Fruit fly (Drosophila melanogaster) whole organism, wandering third instar larva: ENCODE results near the gene Arv1.

ENCODE experiments used
- CrebA ChIP-seq: fragments of 200-800 bp; sonication (Bioruptor generic); optimal IDR thresholded peaks from 2 replicates; lab custom pipeline; 2016; ENCODE audit warnings: missing biosample characterization, mild to moderate bottlenecking, missing genetic modification characterization, borderline replicate concordance
- Dif ChIP-seq: fragments of 200-275, 200-300 bp; sonication (Bioruptor generic); optimal IDR thresholded peaks from 2 replicates; lab custom pipeline; 2018; ENCODE audit warnings: missing biosample characterization, missing genetic modification characterization; ENCODE audit not compliant: partially characterized antibody
- Hnf4 ChIP-seq: fragments of 200-800 bp; sonication (Bioruptor generic); optimal IDR thresholded peaks from 2 replicates; lab custom pipeline; 2016; ENCODE audit warnings: missing biosample characterization, mild to moderate bottlenecking, missing genetic modification characterization
- Hr78 ChIP-seq: fragments of >200 bp; optimal IDR thresholded peaks from 2 replicates; lab custom pipeline; 2017; ENCODE audit warnings: missing biosample characterization, missing genetic modification characterization
- Hr83 ChIP-seq: fragments of 200-300 bp; sonication (Bioruptor generic); optimal IDR thresholded peaks from 2 replicates; lab custom pipeline; 2016; ENCODE audit warnings: missing biosample characterization, mild to moderate bottlenecking, missing genetic modification characterization, moderate library complexity; ENCODE audit not compliant: poor library complexity, severe bottlenecking
- Jra ChIP-seq: sonication (Bioruptor generic); optimal IDR thresholded peaks from 2 replicates; lab custom pipeline; 2016; ENCODE audit warnings: missing biosample characterization, missing genetic modification characterization
- Mio ChIP-seq: sonication (Bioruptor generic); optimal IDR thresholded peaks from 2 replicates; lab custom pipeline; 2016; ENCODE audit warnings: missing biosample characterization, missing genetic modification characterization
- Myc ChIP-seq: fragments of >200 bp; optimal IDR thresholded peaks from 2 replicates; lab custom pipeline; 2017
- N ChIP-seq: fragments of >200 bp; optimal IDR thresholded peaks from 2 replicates; lab custom pipeline; 2018; ENCODE audit warnings: missing biosample characterization, missing external identifiers, missing genetic modification characterization
- OdsH ChIP-seq: fragments of 200-800 bp; sonication (Bioruptor generic); optimal IDR thresholded peaks from 2 replicates; lab custom pipeline; 2016; ENCODE audit warnings: missing biosample characterization, mild to moderate bottlenecking, missing genetic modification characterization
- Rel ChIP-seq, 2 experiments: fragments of 200-800 bp; sonication (Bioruptor generic) in 1 of 2; optimal IDR thresholded peaks; 2 replicates in 1 of 2; 3 replicates in 1 of 2; lab custom pipeline; 2016 to 2019; ENCODE audit warnings: mild to moderate bottlenecking in 2 of 2, missing biosample characterization in 2 of 2, missing genetic modification characterization in 2 of 2, moderate library complexity in 1 of 2
- Sp1 ChIP-seq: fragments of 200-800 bp; sonication (Bioruptor generic); optimal IDR thresholded peaks from 3 replicates; lab custom pipeline; 2019; ENCODE audit warnings: missing biosample characterization, mild to moderate bottlenecking, missing genetic modification characterization, moderate library complexity
- Vsx2 ChIP-seq: fragments of 200-300, 225-300 bp; sonication (Bioruptor generic); optimal IDR thresholded peaks from 2 replicates; lab custom pipeline; 2018; ENCODE audit warnings: missing biosample characterization, missing genetic modification characterization; ENCODE audit not compliant: partially characterized antibody
- br ChIP-seq: fragments of 200-800 bp; sonication (Bioruptor generic); optimal IDR thresholded peaks from 2 replicates; lab custom pipeline; 2016; ENCODE audit warnings: missing biosample characterization, missing genetic modification characterization
- brk ChIP-seq: fragments of 200-800 bp; sonication (Bioruptor generic); optimal IDR thresholded peaks from 2 replicates; lab custom pipeline; 2016; ENCODE audit warnings: missing biosample characterization, mild to moderate bottlenecking, missing genetic modification characterization
- dl ChIP-seq, 2 experiments: fragments of 175-275, 200-275 bp in 1 of 2; fragments of 200-275 bp in 1 of 2; sonication (Bioruptor generic); optimal IDR thresholded peaks; lab custom pipeline; 2018; ENCODE audit warnings: mild to moderate bottlenecking in 2 of 2, missing biosample characterization in 2 of 2, missing genetic modification characterization in 2 of 2, moderate library complexity in 2 of 2; ENCODE audit not compliant: partially characterized antibody in 2 of 2, insufficient read depth in 1 of 2
- ey ChIP-seq: fragments of 200-800 bp; sonication (Bioruptor generic); optimal IDR thresholded peaks from 2 replicates; lab custom pipeline; 2016; ENCODE audit warnings: missing biosample characterization, missing genetic modification characterization
- foxo ChIP-seq, 2 experiments: fragments of 200-800 bp; sonication (Bioruptor generic); optimal IDR thresholded peaks; 2 replicates in 1 of 2; 3 replicates in 1 of 2; lab custom pipeline; 2016 to 2017; ENCODE audit warnings: missing biosample characterization in 2 of 2, missing genetic modification characterization in 2 of 2
- fru ChIP-seq: fragments of 200-800 bp; sonication (Bioruptor generic); optimal IDR thresholded peaks from 3 replicates; lab custom pipeline; 2016; ENCODE audit warnings: missing biosample characterization, mild to moderate bottlenecking, missing genetic modification characterization
- h ChIP-seq: fragments of 200-800 bp; sonication (Bioruptor generic); optimal IDR thresholded peaks from 3 replicates; lab custom pipeline; 2016; ENCODE audit warnings: missing biosample characterization, mild to moderate bottlenecking, missing genetic modification characterization
- jim ChIP-seq: fragments of 175-275, 200-325 bp; sonication (Bioruptor generic); optimal IDR thresholded peaks from 2 replicates; lab custom pipeline; 2016; ENCODE audit warnings: missing biosample characterization, mild to moderate bottlenecking, missing genetic modification characterization
- pan ChIP-seq: fragments of >200 bp; optimal IDR thresholded peaks from 2 replicates; lab custom pipeline; 2017
- psq ChIP-seq: fragments of 200-800 bp; sonication (Bioruptor generic); optimal IDR thresholded peaks from 3 replicates; lab custom pipeline; 2017; ENCODE audit warnings: missing biosample characterization, mild to moderate bottlenecking, missing genetic modification characterization, moderate library complexity
- rgr ChIP-seq: fragments of 200-800 bp; sonication (Bioruptor generic); optimal IDR thresholded peaks from 3 replicates; lab custom pipeline; 2016; ENCODE audit warnings: missing biosample characterization, mild to moderate bottlenecking, missing genetic modification characterization
- sage ChIP-seq: fragments of 200-800 bp; sonication (Bioruptor generic); optimal IDR thresholded peaks from 2 replicates; lab custom pipeline; 2016; ENCODE audit warnings: missing biosample characterization, mild to moderate bottlenecking, missing genetic modification characterization
- sv ChIP-seq: fragments of 200-800 bp; sonication (Bioruptor generic); optimal IDR thresholded peaks from 3 replicates; lab custom pipeline; 2016; ENCODE audit warnings: missing biosample characterization, missing genetic modification characterization
- usp ChIP-seq: fragments of >200 bp; optimal IDR thresholded peaks from 2 replicates; lab custom pipeline; 2017; ENCODE audit warnings: missing biosample characterization, missing genetic modification characterization
- woc ChIP-seq: sonication (Bioruptor generic); optimal IDR thresholded peaks from 2 replicates; lab custom pipeline; 2016; ENCODE audit warnings: missing biosample characterization, mild to moderate bottlenecking, missing genetic modification characterization

Gene Arv1

DNA sequence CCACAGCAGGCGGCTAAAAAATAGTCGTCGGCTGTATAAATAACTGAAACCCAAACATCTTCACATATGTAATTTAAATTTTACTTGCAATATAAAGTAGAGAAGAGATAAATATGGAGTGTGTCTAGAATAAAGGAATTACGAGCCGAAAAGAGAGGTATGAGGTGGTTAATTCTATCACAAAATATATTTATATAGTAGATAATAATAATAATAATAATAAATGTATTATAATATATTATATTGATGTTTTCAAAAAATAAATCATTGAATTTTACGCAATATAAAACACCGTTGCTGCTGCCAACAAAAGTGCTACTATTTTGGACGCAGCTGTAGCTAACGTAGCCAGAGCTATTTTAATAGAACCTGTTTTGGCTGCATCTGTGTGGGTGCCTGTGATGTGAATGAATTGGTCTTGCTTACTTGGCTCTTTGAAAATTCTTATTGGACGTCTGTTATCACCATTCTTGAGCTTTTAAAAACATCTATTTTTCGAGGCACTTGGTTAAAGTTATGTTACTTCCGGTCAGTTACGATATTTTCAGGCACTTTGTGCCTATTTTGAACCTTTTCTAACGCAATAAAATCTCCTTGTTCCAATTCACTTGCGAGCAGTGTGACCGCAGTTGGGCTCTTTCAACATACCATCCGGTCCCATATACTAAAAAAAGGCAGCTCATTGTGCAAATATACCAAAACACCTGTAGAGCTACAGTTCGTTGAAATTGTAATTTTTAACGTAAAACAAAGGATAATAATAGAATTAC lies 32.1 kb downstream of the Arv1 start, which contains the start of gene Hr78 (continued):
- TF ChIP-seq jim, result no peak
- TF ChIP-seq, all 38 proteins: peak for 21

DNA sequence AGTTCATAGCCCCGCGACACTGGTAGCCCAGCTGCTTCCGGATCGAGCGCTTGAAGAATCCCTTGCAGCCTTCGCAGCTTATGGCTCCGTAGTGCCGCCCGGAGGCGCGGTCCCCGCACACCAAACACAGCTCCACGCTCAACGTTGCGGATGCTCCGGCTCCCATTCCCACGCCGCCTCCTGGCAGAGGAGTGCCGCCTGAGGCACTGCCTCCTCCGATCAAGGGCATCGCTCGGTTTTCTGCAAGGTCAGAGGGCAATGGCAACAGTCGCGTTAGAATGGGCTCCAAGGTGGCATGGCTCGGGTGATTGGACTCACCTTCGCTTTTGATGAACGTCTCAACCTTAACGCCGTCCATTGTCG lies 32.6 kb downstream of the Arv1 start:
- TF ChIP-seq Mio (GFP tag; lab: Kevin White, UChicago), result no peak
- TF ChIP-seq br (GFP tag; lab: Kevin White, UChicago), result no peak
- TF ChIP-seq jim, result no peak
- TF ChIP-seq Hnf4 (GFP tag; lab: Kevin White, UChicago), result no peak
- no peak for TF ChIP-seq Vsx2 (GFP tag; lab: Kevin White, UChicago)
- TF ChIP-seq woc (GFP tag; lab: Kevin White, UChicago), result no peak
- TF ChIP-seq Myc (lab: Kevin White, UChicago), result no peak
- no peak for TF ChIP-seq h (GFP tag; lab: Kevin White, UChicago)
- no peak for TF ChIP-seq Hr78
- no peak for TF ChIP-seq N (GFP tag; lab: Kevin White, UChicago)
- no peak for TF ChIP-seq usp (GFP tag; lab: Kevin White, UChicago)

DNA sequence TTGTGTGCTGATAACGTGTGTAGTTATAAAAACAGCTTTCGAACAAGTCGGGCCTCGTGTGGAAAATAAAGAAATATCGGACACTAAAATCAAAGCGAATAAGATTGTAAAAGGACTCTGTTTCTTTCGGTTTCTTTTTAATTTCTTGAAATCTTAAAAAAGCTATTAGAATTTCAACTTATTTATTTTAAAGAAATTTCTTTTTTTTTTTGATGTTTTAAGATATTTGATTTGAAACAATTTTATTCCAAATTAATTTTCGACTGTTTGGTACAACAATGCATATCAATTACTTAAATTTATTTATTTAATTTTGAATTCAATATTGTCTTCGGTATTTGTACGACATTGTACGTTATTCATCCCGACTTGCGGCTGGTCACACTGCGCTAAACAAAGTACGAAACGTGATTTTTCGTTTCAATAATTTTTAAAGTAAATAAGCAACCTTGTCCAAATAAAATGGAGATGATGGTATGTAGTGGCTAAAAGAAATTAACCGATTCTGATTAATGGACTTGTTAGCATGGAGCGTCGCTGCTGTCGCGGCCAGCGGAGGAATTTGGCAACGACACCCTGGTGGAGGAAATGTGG lies 36.3 kb downstream of the Arv1 start, which contains the start of the genes CG7202 and CG7519:
Gene CG7202 (minus strand): TSS at position 51 of the 594 bp plus-strand sequence.
Gene CG7519 (plus strand): TSS at position 361 of the 594 bp plus-strand sequence.
- TF ChIP-seq Vsx2 (GFP tag; lab: Kevin White, UChicago), result peak; percentile 11
- no peak for TF ChIP-seq rgr (GFP tag; lab: Kevin White, UChicago)
- no peak for TF ChIP-seq OdsH (GFP tag; lab: Kevin White, UChicago)
- no peak for TF ChIP-seq pan (lab: Kevin White, UChicago)

DNA sequence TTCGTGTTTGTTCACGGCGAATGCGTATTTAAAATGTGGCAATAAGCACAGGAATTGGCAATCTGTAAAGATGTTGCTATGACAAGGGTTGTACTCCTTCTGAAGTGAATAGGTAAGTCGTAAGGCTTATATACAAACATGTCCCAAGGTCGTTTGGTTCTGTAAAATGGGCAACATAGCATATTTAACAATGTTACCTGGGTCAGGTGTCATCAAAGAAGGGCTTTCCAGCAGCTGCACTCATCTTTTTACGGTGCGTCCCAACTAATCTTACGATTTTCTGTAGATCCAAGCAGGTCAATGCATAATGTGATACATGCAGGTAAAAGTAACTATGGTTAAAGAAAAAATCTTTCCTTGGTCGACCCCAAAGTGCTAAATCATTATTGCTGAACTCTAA lies 38.6 kb downstream of the Arv1 start, which contains the start of gene Neu2:
Gene Neu2 (minus strand): TSS at position 101 of the 400 bp plus-strand sequence.
- TF ChIP-seq pan (lab: Kevin White, UChicago) (no peak), jim (no peak), Jra (GFP tag; lab: Kevin White, UChicago) (no peak), sv (no peak), foxo (GFP tag; optimal IDR thresholded peaks at IDR 0.05; lab: Kevin White, UChicago) (no peak), Hr83 (GFP tag; lab: Kevin White, UChicago) (no peak), Myc (lab: Kevin White, UChicago) (no peak), br (GFP tag; lab: Kevin White, UChicago) (no peak), fru (GFP tag; lab: Kevin White, UChicago) (no peak), Rel (GFP tag; optimal IDR thresholded peaks at IDR 0.05; lab: Kevin White, UChicago) (no peak), Rel (tag; optimal IDR thresholded peaks at IDR 0.05; lab: Kevin White, UChicago) (no peak), CrebA (no peak), rgr (GFP tag; lab: Kevin White, UChicago) (no peak), brk (GFP tag; lab: Kevin White, UChicago) (no peak), dl (GFP tag; optimal IDR thresholded peaks at IDR 0.05; lab: Kevin White, UChicago; ENCODE audit: insufficient read depth in 1 of 2, partially characterized antibody in 2 of 2) (no peak), sage (GFP tag; lab: Kevin White, UChicago) (no peak)

DNA sequence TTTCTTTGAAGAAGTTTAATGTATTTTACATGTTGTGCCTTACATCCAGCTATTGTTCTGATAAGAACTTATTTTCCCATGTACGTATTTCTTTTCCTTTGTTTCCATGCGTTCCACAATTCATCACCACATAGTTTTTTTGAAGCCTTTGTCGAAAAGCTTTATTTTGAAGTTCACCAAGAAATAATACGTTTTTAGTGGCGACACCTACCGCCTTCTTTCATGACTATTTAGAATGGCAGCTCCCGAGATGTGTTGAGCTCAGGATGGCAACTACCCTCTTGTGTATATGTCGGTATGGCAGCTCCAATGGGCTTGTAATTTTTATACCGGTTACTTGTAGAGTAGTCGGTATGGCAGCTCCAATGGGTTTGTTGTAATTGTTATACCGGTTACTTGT lies 45.3 kb downstream of the Arv1 start:
- TF ChIP-seq Mio (GFP tag; lab: Kevin White, UChicago) (no peak), h (GFP tag; lab: Kevin White, UChicago) (no peak), psq (GFP tag; lab: Kevin White, UChicago) (peak; percentile 2), Myc (lab: Kevin White, UChicago) (peak; percentile 98), Sp1 (no peak), Dif (GFP tag; lab: Kevin White, UChicago) (no peak), ey (GFP tag; lab: Kevin White, UChicago) (no peak), Jra (GFP tag; lab: Kevin White, UChicago) (no peak)
